Fruit fly (Drosophila melanogaster): Measurements from ENCODE around the gene CG32751.

DNA sequence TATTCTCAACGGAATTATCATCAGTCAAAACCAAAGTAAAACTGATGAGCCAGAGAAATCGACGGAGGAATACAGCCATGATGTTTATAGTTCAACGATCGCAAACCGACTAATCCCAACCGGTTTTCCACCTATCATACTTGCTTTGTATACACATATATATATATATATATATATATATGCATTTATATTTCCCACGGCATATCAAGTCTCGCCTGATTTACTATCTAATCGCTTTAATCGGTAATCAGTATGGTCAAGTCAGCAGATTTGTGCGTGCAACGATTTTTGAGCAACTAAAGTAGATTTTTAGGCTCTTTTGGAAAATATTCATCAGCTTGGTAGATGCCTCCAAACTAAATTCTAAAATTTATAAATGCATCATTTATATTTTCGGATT is 2.1 kb downstream of the CG32751 start, which contains the start of gene CG32750:
- TF ChIP-seq CG11294 (GFP tag; IDR thresholded peaks at IDR 0.05) (no peak), Gug (GFP tag; IDR thresholded peaks at IDR 0.05) (no peak), Eip78C (GFP tag) (no peak), CG34406 (GFP tag; optimal IDR thresholded peaks at IDR 0.05) (no peak), Eip93F (GFP tag; optimal IDR thresholded peaks at IDR 0.05) (no peak), CG4318 (GFP tag; optimal IDR thresholded peaks at IDR 0.05) (no peak), Sox14 (GFP tag; optimal IDR thresholded peaks at IDR 0.05) (no peak), ss (GFP tag; optimal IDR thresholded peaks at IDR 0.05) (no peak), lz (GFP tag; optimal IDR thresholded peaks at IDR 0.05) (no peak), CG11762 (GFP tag; optimal IDR thresholded peaks at IDR 0.05; ENCODE audit: insufficient read depth) (no peak)
